Fruit fly (Drosophila melanogaster) whole organism, embryonic: ENCODE results near the gene lbe.

Source experiments
- Asciz ChIP-seq: fragments of 200-800 bp; sonication (Bioruptor generic); optimal IDR thresholded peaks from 2 replicates; lab custom pipeline; 2017; ENCODE audit warnings: missing biosample characterization, mild to moderate bottlenecking, missing genetic modification characterization, missing genetic modification reagents
- CG10366 ChIP-seq: fragments of 200-800 bp; sonication (Bioruptor generic); IDR thresholded peaks from 2 replicates; pipeline ENCODE4 v1.3.6; 2022; ENCODE audit warnings: missing biosample characterization, missing genetic modification characterization
- CG10431 ChIP-seq: fragments of 200-800 bp; sonication (Bioruptor generic); optimal IDR thresholded peaks from 3 replicates; lab custom pipeline; 2018; ENCODE audit warnings: missing biosample characterization, mild to moderate bottlenecking, missing genetic modification characterization
- CG10959 ChIP-seq: fragments of 200-800 bp; sonication (Bioruptor generic); IDR thresholded peaks from 2 replicates; pipeline ENCODE4 v1.3.6; 2022; ENCODE audit warnings: missing biosample characterization, missing genetic modification characterization
- CG11085 ChIP-seq: fragments of 200-800 bp; sonication (Bioruptor generic); IDR thresholded peaks from 2 replicates; pipeline ENCODE4 v1.3.6; 2022; ENCODE audit warnings: missing biosample characterization, missing genetic modification characterization
- CG14710 ChIP-seq: fragments of 200-800 bp; sonication (Bioruptor generic); optimal IDR thresholded peaks from 3 replicates; lab custom pipeline; 2019; ENCODE audit warnings: missing biosample characterization, mild to moderate bottlenecking, missing genetic modification characterization, moderate library complexity
- CG15479 ChIP-seq: fragments of 200-800 bp; sonication (Bioruptor generic); optimal IDR thresholded peaks from 3 replicates; lab custom pipeline; 2019; ENCODE audit warnings: missing biosample characterization, mild to moderate bottlenecking, missing genetic modification characterization, moderate library complexity
- CG15514 ChIP-seq: fragments of 200-800 bp; sonication (Bioruptor generic); optimal IDR thresholded peaks from 3 replicates; lab custom pipeline; 2017; ENCODE audit warnings: missing biosample characterization, missing genetic modification characterization, mild to moderate bottlenecking, moderate library complexity, missing genetic modification reagents
- CG1602 ChIP-seq: fragments of 200-800 bp; sonication (Bioruptor generic); optimal IDR thresholded peaks from 3 replicates; lab custom pipeline; 2016; ENCODE audit warnings: missing biosample characterization, missing genetic modification characterization
- CG18011 ChIP-seq: fragments of 200-800 bp; sonication (Bioruptor generic); optimal IDR thresholded peaks from 2 replicates; lab custom pipeline; 2017; ENCODE audit warnings: missing biosample characterization, missing genetic modification characterization, mild to moderate bottlenecking, moderate library complexity, missing genotype
- CG31388 ChIP-seq: fragments of 200-800 bp; sonication (Bioruptor generic); optimal IDR thresholded peaks from 2 replicates; lab custom pipeline; 2016; ENCODE audit warnings: missing biosample characterization, missing genetic modification characterization
- CG3407 ChIP-seq: fragments of 200-800 bp; sonication (Bioruptor generic); optimal IDR thresholded peaks from 2 replicates; lab custom pipeline; 2018; ENCODE audit warnings: missing biosample characterization, mild to moderate bottlenecking, missing genetic modification characterization
- CG3995 ChIP-seq: fragments of 200-800 bp; sonication (Bioruptor generic); optimal IDR thresholded peaks from 3 replicates; lab custom pipeline; 2016; ENCODE audit warnings: missing biosample characterization, missing genetic modification characterization
- CG4282 ChIP-seq: fragments of 200-800 bp; sonication (Bioruptor generic); optimal IDR thresholded peaks from 2 replicates; lab custom pipeline; 2016; ENCODE audit warnings: missing biosample characterization, missing genetic modification characterization
- CG4404 ChIP-seq: fragments of 200-800 bp; sonication (Bioruptor generic); IDR thresholded peaks from 2 replicates; pipeline ENCODE4 v1.3.6; 2022; ENCODE audit warnings: missing biosample characterization, missing genetic modification characterization
- CG4730 ChIP-seq: fragments of 200-800 bp; sonication (Bioruptor generic); IDR thresholded peaks from 2 replicates; pipeline ENCODE4 v1.3.6; 2022; ENCODE audit warnings: missing biosample characterization, missing genetic modification characterization
- CG6689 ChIP-seq: fragments of 200-800 bp; sonication (Bioruptor generic); IDR thresholded peaks from 2 replicates; pipeline ENCODE4 v1.3.6; 2022; ENCODE audit warnings: missing biosample characterization, missing genetic modification characterization
- CG6854 ChIP-seq: fragments of 200-800 bp; sonication (Bioruptor generic); optimal IDR thresholded peaks from 3 replicates; lab custom pipeline; 2017; ENCODE audit warnings: missing biosample characterization, mild to moderate bottlenecking, missing genetic modification characterization
- CG7271 ChIP-seq: fragments of 200-800 bp; sonication (Bioruptor generic); optimal IDR thresholded peaks from 2 replicates; lab custom pipeline; 2018; ENCODE audit warnings: missing biosample characterization, mild to moderate bottlenecking, missing genetic modification characterization, moderate library complexity
- CG9817 ChIP-seq: fragments of 200-800 bp; sonication (Bioruptor generic); optimal IDR thresholded peaks from 2 replicates; lab custom pipeline; 2018; ENCODE audit warnings: missing biosample characterization, mild to moderate bottlenecking, missing genetic modification characterization, moderate library complexity
- CoRest ChIP-seq: fragments of 200-800 bp; sonication (Bioruptor generic); optimal IDR thresholded peaks from 3 replicates; lab custom pipeline; 2018; ENCODE audit warnings: missing biosample characterization, mild to moderate bottlenecking, missing genetic modification characterization, moderate library complexity
- D ChIP-seq, 2 experiments: fragments of 200-800 bp in 1 of 2; fragments of >200 bp in 1 of 2; sonication (Bioruptor generic) in 1 of 2; optimal IDR thresholded peaks; 2 replicates in 1 of 2; 3 replicates in 1 of 2; lab custom pipeline; 2017; ENCODE audit warnings: mild to moderate bottlenecking in 1 of 2, missing biosample characterization in 1 of 2, missing genetic modification characterization in 1 of 2, missing genetic modification reagents in 1 of 2
- Dll ChIP-seq: fragments of 200-800 bp; sonication (Bioruptor generic); IDR thresholded peaks from 4 replicates; pipeline ENCODE4 v1.3.6; 2022; ENCODE audit warnings: missing biosample characterization, missing genetic modification characterization; ENCODE audit not compliant: partially characterized antibody
- Doc3 ChIP-seq: fragments of 200-800 bp; sonication (Bioruptor generic); IDR thresholded peaks from 3 replicates; pipeline ENCODE4 v1.3.6; 2022; ENCODE audit warnings: missing biosample characterization, missing genetic modification characterization; ENCODE audit not compliant: partially characterized antibody
- Ets65A ChIP-seq: fragments of 200-800 bp; sonication (Bioruptor generic); peaks from one replicate; lab custom pipeline; 2016; ENCODE audit warnings: missing biosample characterization, missing genetic modification characterization
- Gug ChIP-seq: fragments of 200-800 bp; sonication (Bioruptor generic); IDR thresholded peaks from 4 replicates; pipeline ENCODE4 v1.3.6; 2022; ENCODE audit warnings: missing biosample characterization, missing genetic modification characterization
- HLH4C ChIP-seq: fragments of 200-800 bp; sonication (Bioruptor generic); IDR thresholded peaks from 3 replicates; pipeline ENCODE4 v1.3.6; 2022; ENCODE audit warnings: missing biosample characterization, missing genetic modification characterization; ENCODE audit not compliant: partially characterized antibody
- HLHmδ ChIP-seq: fragments of 200-800 bp; sonication (Bioruptor generic); optimal IDR thresholded peaks from 2 replicates; lab custom pipeline; 2018; ENCODE audit warnings: missing biosample characterization, mild to moderate bottlenecking, missing genetic modification characterization, moderate library complexity
- MBD-R2 ChIP-seq: fragments of 200-800 bp; sonication (Bioruptor generic); IDR thresholded peaks from 2 replicates; pipeline ENCODE4 v1.3.6; 2022; ENCODE audit warnings: missing biosample characterization, missing genetic modification characterization
- Max ChIP-seq: fragments of 200-800 bp; sonication (Bioruptor generic); optimal IDR thresholded peaks from 2 replicates; lab custom pipeline; 2016; ENCODE audit warnings: missing biosample characterization, mild to moderate bottlenecking, missing genetic modification characterization
- Med ChIP-seq: fragments of 200-800 bp; sonication (Bioruptor generic); peaks from one replicate; lab custom pipeline; 2016; ENCODE audit warnings: missing biosample characterization, missing genetic modification characterization, mild to moderate bottlenecking, inconsistent platforms, moderate library complexity
- Mrtf ChIP-seq: fragments of 200-800 bp; sonication (Bioruptor generic); IDR thresholded peaks from 3 replicates; pipeline ENCODE4 v1.3.6; 2022; ENCODE audit warnings: missing biosample characterization, missing genetic modification characterization
- NfI ChIP-seq: fragments of 200-800 bp; sonication (Bioruptor generic); optimal IDR thresholded peaks from 3 replicates; lab custom pipeline; 2018; ENCODE audit warnings: missing biosample characterization, mild to moderate bottlenecking, missing genetic modification characterization, moderate library complexity
- Ptx1 ChIP-seq: fragments of 200-800 bp; sonication (Bioruptor generic); IDR thresholded peaks from 2 replicates; pipeline ENCODE4 v1.3.6; 2022; ENCODE audit warnings: missing biosample characterization, missing genetic modification characterization
- Six4 ChIP-seq: fragments of 200-800 bp; sonication (Bioruptor generic); optimal IDR thresholded peaks from 2 replicates; lab custom pipeline; 2016; ENCODE audit warnings: missing biosample characterization, missing genetic modification characterization
- abd-A ChIP-seq: fragments of 200-800 bp; sonication (Bioruptor generic); optimal IDR thresholded peaks from 3 replicates; lab custom pipeline; 2019; ENCODE audit warnings: missing biosample characterization, mild to moderate bottlenecking, missing genetic modification characterization, moderate library complexity
- dan ChIP-seq: fragments of 200-800 bp; sonication (Bioruptor generic); IDR thresholded peaks from 2 replicates; pipeline ENCODE4 v1.3.6; 2022; ENCODE audit warnings: missing biosample characterization, missing genetic modification characterization
- fru ChIP-seq: fragments of >200 bp; optimal IDR thresholded peaks from 2 replicates; lab custom pipeline; 2017
- kah ChIP-seq: fragments of 200-800 bp; sonication (Bioruptor generic); optimal IDR thresholded peaks from 2 replicates; lab custom pipeline; 2018; ENCODE audit warnings: missing biosample characterization, mild to moderate bottlenecking, missing genetic modification characterization
- mirr ChIP-seq: fragments of 200-800 bp; sonication (Bioruptor generic); optimal IDR thresholded peaks from 3 replicates; lab custom pipeline; 2018; ENCODE audit warnings: missing biosample characterization, mild to moderate bottlenecking, missing genetic modification characterization
- org-1 ChIP-seq: fragments of 200-800 bp; sonication (Bioruptor generic); optimal IDR thresholded peaks from 2 replicates; lab custom pipeline; 2017; ENCODE audit warnings: missing biosample characterization, missing genetic modification characterization
- pita ChIP-seq: fragments of 200-800 bp; sonication (Bioruptor generic); optimal IDR thresholded peaks from 2 replicates; lab custom pipeline; 2017; ENCODE audit warnings: missing biosample characterization, mild to moderate bottlenecking, missing genetic modification characterization
- pum ChIP-seq: fragments of 200-800 bp; sonication (Bioruptor generic); optimal IDR thresholded peaks from 2 replicates; lab custom pipeline; 2016; ENCODE audit warnings: missing biosample characterization, missing genetic modification characterization
- sc ChIP-seq, 3 experiments: fragments of >200 bp in 2 of 3; fragments of 200-800 bp in 1 of 3; sonication (Bioruptor generic) in 1 of 3; optimal IDR thresholded peaks; 2 replicates in 2 of 3; 3 replicates in 1 of 3; lab custom pipeline; 2017; ENCODE audit warnings: mild to moderate bottlenecking in 1 of 3, missing biosample characterization in 1 of 3, missing genetic modification characterization in 1 of 3, missing genetic modification reagents in 1 of 3
- slou ChIP-seq: fragments of 200-800 bp; sonication (Bioruptor generic); optimal IDR thresholded peaks from 3 replicates; lab custom pipeline; 2016; ENCODE audit warnings: missing biosample characterization, missing genetic modification characterization
- ssp ChIP-seq: fragments of 200-800 bp; sonication (Bioruptor generic); IDR thresholded peaks from 2 replicates; pipeline ENCODE4 v1.3.6; 2022; ENCODE audit warnings: missing biosample characterization, missing genetic modification characterization
- stc ChIP-seq: fragments of 200-800 bp; sonication (Bioruptor generic); IDR thresholded peaks from 2 replicates; pipeline ENCODE4 v1.3.6; 2022; ENCODE audit warnings: missing biosample characterization, missing genetic modification characterization
- sug ChIP-seq: fragments of 200-800 bp; optimal IDR thresholded peaks from 2 replicates; lab custom pipeline; 2019; ENCODE audit warnings: missing biosample characterization, mild to moderate bottlenecking, missing genetic modification characterization, moderate library complexity
- tio ChIP-seq: fragments of 200-800 bp; sonication (Bioruptor generic); optimal IDR thresholded peaks from 2 replicates; lab custom pipeline; 2017; ENCODE audit warnings: missing biosample characterization, missing genetic modification characterization, inconsistent platforms
- yki ChIP-seq: fragments of >200 bp; optimal IDR thresholded peaks from 3 replicates; lab custom pipeline; 2018
- zf30C ChIP-seq: fragments of 200-800 bp; sonication (Bioruptor generic); optimal IDR thresholded peaks from 3 replicates; lab custom pipeline; 2018; ENCODE audit warnings: missing biosample characterization, mild to moderate bottlenecking, missing genetic modification characterization

Gene lbe

DNA sequence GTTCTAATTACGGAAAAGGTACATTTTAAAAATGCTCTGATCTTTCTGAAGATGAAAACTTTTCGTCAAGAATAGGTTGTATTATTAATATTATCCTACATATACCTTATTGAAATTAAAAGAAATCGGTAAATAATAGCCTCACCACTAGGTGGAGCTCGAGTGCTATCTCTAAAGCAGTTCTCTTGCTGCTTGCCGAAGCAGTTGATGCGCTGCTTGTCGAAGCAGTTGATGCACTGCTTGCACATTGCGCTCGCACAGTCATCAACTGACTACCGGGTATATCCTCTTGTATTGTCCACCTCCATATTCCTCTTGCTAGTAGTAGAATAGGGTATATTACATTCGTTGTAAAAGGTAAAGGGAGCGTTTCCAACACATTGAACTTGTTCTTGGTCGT lies 38.0 kb downstream of the lbe start (continued):
- TF ChIP-seq stc (GFP tag; lab: Robert Waterston, UW) = no peak
- TF ChIP-seq CG4404 (GFP tag; lab: Robert Waterston, UW) = no peak
- TF ChIP-seq pita (GFP tag; lab: Kevin White, UChicago) = peak; percentile 38
- TF ChIP-seq CoRest (tag; lab: Kevin White, UChicago) = peak; percentile 25
- no peak for TF ChIP-seq mirr (GFP tag; lab: Kevin White, UChicago)
- no peak for TF ChIP-seq CG4282 (GFP tag; lab: Kevin White, UChicago)
- no peak for TF ChIP-seq CG15514 (GFP tag; lab: Kevin White, UChicago)
- no peak for TF ChIP-seq CG31388 (GFP tag; lab: Kevin White, UChicago)
- TF ChIP-seq CG10366 = no peak
- no peak for TF ChIP-seq kah (GFP tag; lab: Kevin White, UChicago)
- TF ChIP-seq sug = no peak
- no peak for TF ChIP-seq Dll (GFP tag; lab: Robert Waterston, UW)
- no peak for TF ChIP-seq CG1602 (GFP tag; lab: Kevin White, UChicago)
- no peak for TF ChIP-seq pum (GFP tag; lab: Kevin White, UChicago)
- no peak for TF ChIP-seq Asciz (GFP tag; lab: Kevin White, UChicago)
- no peak for TF ChIP-seq zf30C (GFP tag; lab: Kevin White, UChicago)
- no peak for TF ChIP-seq slou
- peak; percentile 19 for TF ChIP-seq CG14710 (tag; lab: Kevin White, UChicago)
- no peak for TF ChIP-seq Med (GFP tag; lab: Kevin White, UChicago)
- TF ChIP-seq CG6689 (GFP tag; lab: Robert Waterston, UW) = no peak
- no peak for TF ChIP-seq CG4730
- TF ChIP-seq CG3995 (GFP tag; lab: Kevin White, UChicago) = no peak
- TF ChIP-seq MBD-R2 (GFP tag; lab: Robert Waterston, UW) = peak; percentile 73
- no peak for TF ChIP-seq CG15479 (GFP tag; lab: Kevin White, UChicago)
- TF ChIP-seq Max (GFP tag; lab: Kevin White, UChicago) = no peak
- peak; percentile 49; the same call in 1 of the 2 replicates for TF ChIP-seq Ptx1
- no peak for TF ChIP-seq dan (GFP tag; lab: Robert Waterston, UW)
- peak; percentile 48; the same call in 1 of the 2 replicates for TF ChIP-seq CG11085 (GFP tag; lab: Robert Waterston, UW)
- no peak for TF ChIP-seq org-1 (GFP tag; lab: Kevin White, UChicago)
- TF ChIP-seq CG6854 (GFP tag; lab: Kevin White, UChicago) = no peak
- TF ChIP-seq Ets65A (GFP tag; lab: Kevin White, UChicago) = peak; percentile 93
- TF ChIP-seq sc (optimal IDR thresholded peaks at IDR 0.05; lab: Kevin White, UChicago) = no peak
- no peak for TF ChIP-seq sc (GFP tag; optimal IDR thresholded peaks at IDR 0.05; lab: Kevin White, UChicago)
- no peak for TF ChIP-seq CG10431 (GFP tag; lab: Kevin White, UChicago)
- no peak for TF ChIP-seq CG10959 (GFP tag; lab: Robert Waterston, UW)
- no peak for TF ChIP-seq D (optimal IDR thresholded peaks at IDR 0.05; lab: Kevin White, UChicago)
- no peak for TF ChIP-seq D (GFP tag; optimal IDR thresholded peaks at IDR 0.05; lab: Kevin White, UChicago)
- TF ChIP-seq CG3407 = no peak
- TF ChIP-seq yki (lab: Kevin White, UChicago) = peak; percentile 67
- TF ChIP-seq CG18011 (GFP tag; lab: Kevin White, UChicago) = no peak
- no peak for TF ChIP-seq abd-A (tag; lab: Kevin White, UChicago)
- peak; percentile 11 for TF ChIP-seq HLHmδ (GFP tag; lab: Kevin White, UChicago)
- no peak for TF ChIP-seq CG9817 (tag; lab: Kevin White, UChicago)
- 0 out of 3 replicates have a peak, but pooled peaks have one; percentile 21 for TF ChIP-seq Mrtf (GFP tag; lab: Robert Waterston, UW)
- TF ChIP-seq Gug (GFP tag; lab: Robert Waterston, UW) = peak; percentile 76
- no peak for TF ChIP-seq tio (GFP tag; lab: Kevin White, UChicago)
- TF ChIP-seq fru (lab: Kevin White, UChicago) = no peak
- no peak for TF ChIP-seq HLH4C (GFP tag; lab: Robert Waterston, UW)
- no peak for TF ChIP-seq NfI
- TF ChIP-seq ssp (GFP tag; lab: Robert Waterston, UW) = no peak
- no peak for TF ChIP-seq CG7271 (tag; lab: Kevin White, UChicago)
- TF ChIP-seq Six4 (GFP tag; lab: Kevin White, UChicago) = no peak
- no peak for TF ChIP-seq Doc3
